Worm (Caenorhabditis elegans) whole organism, L1 larva: ENCODE measurements around the gene skpo-3.

ENCODE experiments used
- F16B12.6 ChIP-seq: fragments of 150-350 bp; optimal IDR thresholded peaks from 2 replicates; lab custom pipeline; 2014; ENCODE audit warnings: missing biosample characterization, missing genetic modification characterization
- aha-1 ChIP-seq: fragments of 150-350 bp; optimal IDR thresholded peaks from 2 replicates; lab custom pipeline; 2014; ENCODE audit warnings: missing biosample characterization, missing genetic modification characterization
- alr-1 ChIP-seq: fragments of 200-800 bp; sonication (Bioruptor generic); optimal IDR thresholded peaks from 2 replicates; lab custom pipeline; 2018; ENCODE audit warnings: borderline replicate concordance, mild to moderate bottlenecking, missing genetic modification characterization, missing compliant biosample characterization
- aly-2 ChIP-seq: fragments of 150-350 bp; optimal IDR thresholded peaks from 2 replicates; lab custom pipeline; 2014; ENCODE audit warnings: missing biosample characterization, missing genetic modification characterization
- ama-1 ChIP-seq: fragments of 150-350 bp; optimal IDR thresholded peaks from 2 replicates; lab custom pipeline; 2014
- blmp-1 ChIP-seq: fragments of 150-350 bp; optimal IDR thresholded peaks from 2 replicates; lab custom pipeline; 2014; ENCODE audit warnings: missing biosample characterization, missing genetic modification characterization
- ceh-63 ChIP-seq: fragments of 200-800 bp; sonication (Bioruptor generic); optimal IDR thresholded peaks from 2 replicates; lab custom pipeline; 2018; ENCODE audit warnings: mild to moderate bottlenecking, missing genetic modification characterization, missing compliant biosample characterization
- ceh-8 ChIP-seq: fragments of 200-800 bp; sonication (Bioruptor generic); optimal IDR thresholded peaks from 2 replicates; lab custom pipeline; 2018; ENCODE audit warnings: mild to moderate bottlenecking, missing genetic modification characterization, moderate library complexity, missing compliant biosample characterization
- ceh-82 ChIP-seq, 3 experiments: fragments of 150-350 bp in 1 of 3; sonication (generic microtip) in 2 of 3; optimal IDR thresholded peaks; 2 replicates each; lab custom pipeline; 2014 to 2017; ENCODE audit warnings: missing biosample characterization in 3 of 3, missing genetic modification characterization in 3 of 3
- efl-1 ChIP-seq, 4 experiments: fragments of 150-350 bp; optimal IDR thresholded peaks in 3 of 4; peaks in 1 of 4; 1 replicate in 1 of 4; 2 replicates in 3 of 4; lab custom pipeline; 2014; ENCODE audit warnings: missing biosample characterization in 2 of 4, missing genetic modification characterization in 2 of 4, missing genetic modification reagents in 2 of 4
- egl-27 ChIP-seq, 2 experiments: fragments of 150-350 bp in 1 of 2; sonication (generic microtip); optimal IDR thresholded peaks; 3 replicates each; lab custom pipeline; 2017 to 2018; ENCODE audit warnings: missing biosample characterization in 2 of 2, missing genetic modification characterization in 2 of 2, missing genetic modification reagents in 2 of 2
- elt-2 ChIP-seq: sonication (generic microtip); optimal IDR thresholded peaks from 2 replicates; lab custom pipeline; 2016; ENCODE audit warnings: missing genetic modification characterization, mild to moderate bottlenecking, inconsistent platforms, missing compliant biosample characterization, missing genetic modification reagents
- ets-5 ChIP-seq: fragments of 200-800 bp; sonication (Bioruptor generic); IDR thresholded peaks from 2 replicates; pipeline ENCODE4 v1.3.6; 2022; ENCODE audit warnings: missing genetic modification characterization, missing compliant biosample characterization
- fkh-10 ChIP-seq: sonication (generic microtip); optimal IDR thresholded peaks from 2 replicates; lab custom pipeline; 2017; ENCODE audit warnings: missing biosample characterization, missing genetic modification reagents, missing genetic modification characterization
- fkh-4 ChIP-seq: sonication (generic microtip); optimal IDR thresholded peaks from 2 replicates; lab custom pipeline; 2016; ENCODE audit warnings: missing compliant biosample characterization, missing genetic modification characterization, borderline replicate concordance
- grh-1 ChIP-seq: fragments of 200-800 bp; sonication (Bioruptor generic); IDR thresholded peaks from 2 replicates; pipeline ENCODE4 v1.3.6; 2022; ENCODE audit warnings: missing genetic modification reagents, missing genetic modification characterization, missing compliant biosample characterization
- hlh-4 ChIP-seq: sonication (generic microtip); optimal IDR thresholded peaks from 2 replicates; lab custom pipeline; 2016; ENCODE audit warnings: mild to moderate bottlenecking, missing genetic modification characterization, missing compliant biosample characterization
- irx-1 ChIP-seq: sonication (generic microtip); optimal IDR thresholded peaks from 2 replicates; lab custom pipeline; 2016; ENCODE audit warnings: missing genetic modification characterization, missing compliant biosample characterization
- jun-1 ChIP-seq: fragments of 150-350 bp; optimal IDR thresholded peaks from 2 replicates; lab custom pipeline; 2014; ENCODE audit warnings: missing biosample characterization, missing genetic modification reagents, missing genetic modification characterization
- lin-13 ChIP-seq: fragments of 150-350 bp; optimal IDR thresholded peaks from 2 replicates; lab custom pipeline; 2014; ENCODE audit warnings: missing biosample characterization, missing genetic modification reagents, missing genetic modification characterization
- lin-14 ChIP-seq: fragments of 200-800 bp; sonication (Bioruptor generic); optimal IDR thresholded peaks from 2 replicates; lab custom pipeline; 2018; ENCODE audit warnings: mild to moderate bottlenecking, missing genetic modification characterization, moderate library complexity, missing compliant biosample characterization
- lin-35 ChIP-seq, 2 experiments: fragments of 150-350 bp; optimal IDR thresholded peaks; 2 replicates each; lab custom pipeline; 2014; ENCODE audit warnings: missing biosample characterization in 2 of 2, missing genetic modification characterization in 2 of 2, missing genetic modification reagents in 2 of 2
- lir-3 ChIP-seq: sonication (generic microtip); optimal IDR thresholded peaks from 2 replicates; lab custom pipeline; 2016; ENCODE audit warnings: mild to moderate bottlenecking, missing genetic modification characterization, moderate library complexity, missing compliant biosample characterization; ENCODE audit not compliant: poor library complexity
- mdl-1 ChIP-seq, 2 experiments: fragments of 150-350 bp; optimal IDR thresholded peaks; 2 replicates each; lab custom pipeline; 2014 to 2017; ENCODE audit warnings: missing biosample characterization in 2 of 2, missing genetic modification characterization in 2 of 2, inconsistent platforms in 1 of 2
- nhr-20 ChIP-seq: sonication (generic microtip); optimal IDR thresholded peaks from 2 replicates; lab custom pipeline; 2016; ENCODE audit warnings: mild to moderate bottlenecking, missing genetic modification characterization, missing compliant biosample characterization
- nhr-71 ChIP-seq: sonication (generic microtip); optimal IDR thresholded peaks from 2 replicates; lab custom pipeline; 2016; ENCODE audit warnings: mild to moderate bottlenecking, missing genetic modification characterization, moderate library complexity, missing compliant biosample characterization
- nhr-77 ChIP-seq: fragments of 150-350 bp; optimal IDR thresholded peaks from 2 replicates; lab custom pipeline; 2014; ENCODE audit warnings: missing biosample characterization, missing genetic modification characterization
- nhr-84 ChIP-seq: sonication (generic microtip); optimal IDR thresholded peaks from 2 replicates; lab custom pipeline; 2017; ENCODE audit warnings: missing biosample characterization, missing genetic modification characterization
- nhr-85 ChIP-seq: sonication (generic microtip); peaks from one replicate; lab custom pipeline; 2016; ENCODE audit warnings: missing genetic modification characterization, inconsistent platforms, missing compliant biosample characterization
- nhr-90 ChIP-seq: sonication (generic microtip); optimal IDR thresholded peaks from 2 replicates; lab custom pipeline; 2016; ENCODE audit warnings: mild to moderate bottlenecking, missing genetic modification characterization, missing compliant biosample characterization; ENCODE audit not compliant: poor library complexity
- pqm-1 ChIP-seq: sonication (generic microtip); optimal IDR thresholded peaks from 3 replicates; lab custom pipeline; 2017; ENCODE audit warnings: missing biosample characterization, missing genetic modification characterization
- rnt-1 ChIP-seq: sonication (generic microtip); optimal IDR thresholded peaks from 2 replicates; lab custom pipeline; 2016; ENCODE audit warnings: mild to moderate bottlenecking, missing genetic modification characterization, moderate library complexity, missing compliant biosample characterization
- snu-23 ChIP-seq: sonication (generic microtip); optimal IDR thresholded peaks from 2 replicates; lab custom pipeline; 2016; ENCODE audit warnings: missing genetic modification characterization, missing compliant biosample characterization
- tbx-2 ChIP-seq: sonication (generic microtip); optimal IDR thresholded peaks from 2 replicates; lab custom pipeline; 2016; ENCODE audit warnings: missing genetic modification characterization, missing compliant biosample characterization
- unc-30 ChIP-seq: sonication (generic microtip); optimal IDR thresholded peaks from 2 replicates; lab custom pipeline; 2017; ENCODE audit warnings: missing biosample characterization, missing genetic modification characterization
- unc-62 ChIP-seq: fragments of 150-350 bp; optimal IDR thresholded peaks from 2 replicates; lab custom pipeline; 2014; ENCODE audit warnings: missing biosample characterization, missing genetic modification reagents, missing genetic modification characterization
- ztf-4 ChIP-seq: fragments of 150-350 bp; optimal IDR thresholded peaks from 2 replicates; lab custom pipeline; 2014; ENCODE audit warnings: missing biosample characterization, missing genetic modification characterization

The skpo-3 gene

DNA sequence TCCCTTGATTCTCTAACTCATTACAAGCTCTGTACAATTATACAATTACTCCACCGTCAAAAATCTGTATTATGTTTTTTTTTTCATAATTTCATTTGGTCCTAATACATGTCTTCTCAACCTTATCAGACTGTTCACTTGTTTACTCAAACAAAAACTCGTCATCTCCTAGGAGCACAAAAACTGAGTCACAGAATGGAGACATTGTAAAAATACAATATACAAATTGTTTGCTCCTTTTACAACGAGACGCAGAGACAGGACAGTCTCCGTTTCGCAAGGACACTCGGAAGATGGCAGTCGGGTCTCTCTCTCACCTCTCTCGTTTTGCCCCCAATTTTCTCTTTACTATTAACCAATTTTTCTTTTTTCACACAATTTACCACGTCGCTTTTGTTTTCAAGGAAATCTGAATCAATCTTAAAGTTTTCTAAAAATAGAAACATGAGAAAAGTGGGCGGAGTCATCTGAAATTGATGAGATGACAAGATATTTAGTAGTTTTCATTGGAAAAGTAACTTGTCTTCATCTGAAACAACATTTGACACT lies 10.0 kb downstream of the skpo-3 start, which contains the start of gene F32A5.8:
F32A5.8 (plus strand) TSS at position 499 of the 549 bp plus-strand sequence.
- TF ChIP-seq blmp-1 (tag; lab: Kevin White, UChicago) (peak; percentile 3), rnt-1 (tag; lab: Kevin White, UChicago) (no peak), F16B12.6 (tag; lab: Kevin White, UChicago) (no peak), nhr-85 (peak; percentile 21), nhr-77 (tag; lab: Kevin White, UChicago) (peak; percentile 23), nhr-84 (tag; lab: Kevin White, UChicago) (no peak), nhr-90 (tag; lab: Kevin White, UChicago) (peak; percentile 1), aly-2 (no peak), ztf-4 (tag; lab: Kevin White, UChicago) (no peak), ceh-63 (no peak), egl-27 (tag; optimal IDR thresholded peaks at IDR 0.05; lab: Kevin White, UChicago) (no peak), elt-2 (tag; lab: Kevin White, UChicago) (peak; percentile 58), snu-23 (no peak), nhr-20 (tag; lab: Kevin White, UChicago) (peak; percentile 18), lin-14 (GFP tag; lab: Kevin White, UChicago) (no peak), hlh-4 (tag; lab: Kevin White, UChicago) (no peak), ama-1 (lab: Kevin White, UChicago) (no peak), lir-3 (tag; lab: Kevin White, UChicago) (peak; percentile 14), ets-5 (GFP tag; lab: Robert Waterston, UW) (no peak), lin-13 (GFP tag; lab: Kevin White, UChicago) (no peak), lin-35 (GFP tag; optimal IDR thresholded peaks at IDR 0.05; lab: Kevin White, UChicago) (peak in 1 of 2 experiments; percentile 30)

ce11 chrII:7261854-7262253 lies 16.2 kb downstream of the skpo-3 start, which contains the start of gene C30G12.4:
C30G12.4 (plus strand) TSS chrII:7262154.
- TF ChIP-seq fkh-4: no peak
- no peak for TF ChIP-seq grh-1 (GFP tag; lab: Robert Waterston, UW)
- TF ChIP-seq F16B12.6 (tag; lab: Kevin White, UChicago): no peak
- TF ChIP-seq nhr-20 (tag; lab: Kevin White, UChicago): no peak
- no peak for TF ChIP-seq alr-1
- no peak for TF ChIP-seq ama-1 (lab: Kevin White, UChicago)
- TF ChIP-seq ceh-63: no peak
- TF ChIP-seq nhr-90 (tag; lab: Kevin White, UChicago): no peak
- no peak for TF ChIP-seq unc-30 (tag; lab: Kevin White, UChicago)
- TF ChIP-seq ceh-82 (tag; optimal IDR thresholded peaks at IDR 0.05; lab: Kevin White, UChicago): no peak

DNA sequence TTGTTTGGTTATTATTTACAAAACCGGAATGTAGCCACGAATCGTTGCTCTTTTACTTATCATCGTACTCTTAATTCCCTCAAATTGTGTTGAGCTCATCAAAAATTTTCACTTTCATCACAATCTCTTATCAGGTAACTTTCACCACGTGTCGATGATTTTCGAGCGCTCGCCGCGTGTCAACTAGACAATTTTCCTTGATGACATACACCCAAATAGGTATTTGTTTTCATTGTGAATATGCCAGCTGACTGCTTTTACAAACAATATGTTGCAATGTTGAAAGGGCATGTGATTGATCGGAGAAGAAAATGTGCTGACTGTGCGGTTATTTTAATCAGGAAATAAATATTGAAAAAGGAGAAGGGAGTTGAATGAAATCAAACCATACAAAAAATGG lies 19.0 kb downstream of the skpo-3 start:
- no peak for TF ChIP-seq aha-1 (tag; lab: Kevin White, UChicago)
- no peak for TF ChIP-seq alr-1
- no peak for TF ChIP-seq ceh-8 (GFP tag; lab: Kevin White, UChicago)
- TF ChIP-seq elt-2 (tag; lab: Kevin White, UChicago): peak; percentile 96
- TF ChIP-seq pqm-1 (tag; lab: Kevin White, UChicago): no peak
- TF ChIP-seq rnt-1 (tag; lab: Kevin White, UChicago): no peak
- TF ChIP-seq nhr-20 (tag; lab: Kevin White, UChicago): peak; percentile 68
- TF ChIP-seq nhr-77 (tag; lab: Kevin White, UChicago): no peak
- no peak for TF ChIP-seq irx-1 (tag; lab: Kevin White, UChicago)
- TF ChIP-seq tbx-2: no peak
- peak in 1 of 2 experiments; percentile 47 for TF ChIP-seq lin-35 (GFP tag; optimal IDR thresholded peaks at IDR 0.05; lab: Kevin White, UChicago)
- peak in 1 of 2 experiments; percentile 61 for TF ChIP-seq mdl-1 (tag; optimal IDR thresholded peaks at IDR 0.05; lab: Kevin White, UChicago)
- TF ChIP-seq nhr-90 (tag; lab: Kevin White, UChicago): peak; percentile 35
- peak; percentile 42 for TF ChIP-seq blmp-1 (tag; lab: Kevin White, UChicago)
- no peak for TF ChIP-seq fkh-10 (GFP tag; lab: Kevin White, UChicago)
- TF ChIP-seq nhr-71: peak; percentile 32
- TF ChIP-seq efl-1 (optimal IDR thresholded peaks at IDR 0.05; lab: Kevin White, UChicago): no peak
- TF ChIP-seq efl-1 (GFP tag; optimal IDR thresholded peaks at IDR 0.05 in 1 of 2; lab: Kevin White, UChicago): peak in 1 of 2 experiments; percentile 41
- peak; percentile 55 for TF ChIP-seq jun-1 (tag; lab: Kevin White, UChicago)
- no peak for TF ChIP-seq ztf-4 (tag; lab: Kevin White, UChicago)
- TF ChIP-seq unc-62 (GFP tag; lab: Kevin White, UChicago): no peak
